Fruit fly (Drosophila melanogaster) whole organism, prepupa: ENCODE measurements around the gene CG4440.

Source experiments
- CG32006 ChIP-seq: fragments of 200-800 bp; sonication (Bioruptor generic); optimal IDR thresholded peaks from 3 replicates; lab custom pipeline; 2017; ENCODE audit warnings: missing biosample characterization, mild to moderate bottlenecking, missing genetic modification characterization
- CG6276 ChIP-seq: fragments of 200-800 bp; sonication (Bioruptor generic); optimal IDR thresholded peaks from 2 replicates; lab custom pipeline; 2017; ENCODE audit warnings: missing biosample characterization, mild to moderate bottlenecking, missing genetic modification characterization
- CG6854 ChIP-seq: fragments of 200-800 bp; sonication (Bioruptor generic); optimal IDR thresholded peaks from 2 replicates; lab custom pipeline; 2017; ENCODE audit warnings: missing biosample characterization, mild to moderate bottlenecking, missing genetic modification characterization
- OdsH ChIP-seq: fragments of 200-800 bp; sonication (Bioruptor generic); optimal IDR thresholded peaks from 3 replicates; lab custom pipeline; 2016; ENCODE audit warnings: missing biosample characterization, missing genetic modification characterization
- fd85E ChIP-seq: fragments of 200-800 bp; sonication (Bioruptor generic); optimal IDR thresholded peaks from 3 replicates; lab custom pipeline; 2016; ENCODE audit warnings: missing biosample characterization, missing genetic modification characterization
- fkh ChIP-seq: fragments of 200-800 bp; sonication (Bioruptor generic); optimal IDR thresholded peaks from 3 replicates; lab custom pipeline; 2017; ENCODE audit warnings: missing biosample characterization, mild to moderate bottlenecking, missing genetic modification characterization, moderate library complexity

DNA sequence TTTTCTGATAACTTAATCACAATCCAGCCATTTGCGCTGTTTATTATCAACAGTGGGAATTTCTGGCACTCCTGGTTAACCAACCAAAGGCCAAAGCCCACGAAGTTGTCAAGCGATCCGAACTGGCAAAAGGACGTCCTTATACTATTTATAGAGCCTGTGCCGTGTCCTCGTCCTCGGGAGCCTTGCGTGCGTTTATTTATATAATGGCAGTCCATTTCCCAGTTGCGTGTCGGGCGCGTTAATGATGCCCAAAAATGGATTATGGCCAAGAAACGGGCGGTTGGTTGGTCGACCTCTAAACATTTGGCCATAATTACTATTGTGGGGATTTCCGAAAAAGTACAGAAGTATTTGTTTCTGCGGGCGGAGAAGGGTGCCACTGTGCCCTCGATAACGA is 9.3 kb upstream of the CG4440 start:
- TF ChIP-seq fd85E (GFP tag; lab: Kevin White, UChicago) (no peak), fkh (GFP tag; lab: Kevin White, UChicago) (no peak), OdsH (GFP tag; lab: Kevin White, UChicago) (no peak), CG6276 (no peak), CG32006 (GFP tag; lab: Kevin White, UChicago) (no peak), CG6854 (GFP tag; lab: Kevin White, UChicago) (no peak)
